Worm (Caenorhabditis elegans): ENCODE results near the gene sre-43.

Gene sre-43

ce11 chrII:13997477-13997876, 28.6 kb upstream of the sre-43 start, which contains the start of gene F01D5.1:
Gene F01D5.1, minus strand, starts transcription at chrII:13997581.
- TF ChIP-seq mls-2 (tag; optimal IDR thresholded peaks at IDR 0.05) = no peak
- no peak for TF ChIP-seq nhr-76 (tag; optimal IDR thresholded peaks at IDR 0.05)
- no peak for TF ChIP-seq snpc-4 (tag; optimal IDR thresholded peaks at IDR 0.05)
- no peak for TF ChIP-seq zip-8 (tag; optimal IDR thresholded peaks at IDR 0.05)
- TF ChIP-seq hlh-1 (tag; optimal IDR thresholded peaks at IDR 0.05) = no peak
- no peak for TF ChIP-seq nhr-2 (tag; optimal IDR thresholded peaks at IDR 0.05)
- no peak for TF ChIP-seq ceh-83 (GFP tag; optimal IDR thresholded peaks at IDR 0.05)
- no peak for TF ChIP-seq sptf-1 (tag; optimal IDR thresholded peaks at IDR 0.05)

ce11 chrII:13994934-13995333, 26.1 kb upstream of the sre-43 start, which contains the start of gene Y39G8B.7:
Gene Y39G8B.7, minus strand, starts transcription at chrII:13995034.
- TF ChIP-seq drap-1 (GFP tag; optimal IDR thresholded peaks at IDR 0.05) = no peak
- no peak for TF ChIP-seq cnd-1 (tag; optimal IDR thresholded peaks at IDR 0.05)
- no peak for TF ChIP-seq flh-1 (GFP tag; optimal IDR thresholded peaks at IDR 0.05)
- TF ChIP-seq mep-1 (tag; optimal IDR thresholded peaks at IDR 0.05) = no peak
- no peak for TF ChIP-seq lin-32 (GFP tag; optimal IDR thresholded peaks at IDR 0.05)
- no peak for TF ChIP-seq nhr-12 (tag; optimal IDR thresholded peaks at IDR 0.05)
- no peak for TF ChIP-seq ceh-39 (tag; optimal IDR thresholded peaks at IDR 0.05)
- no peak for TF ChIP-seq zip-8 (tag; optimal IDR thresholded peaks at IDR 0.05)
- TF ChIP-seq pha-4 (tag; optimal IDR thresholded peaks at IDR 0.05) = no peak
- no peak for TF ChIP-seq mab-5 (tag; optimal IDR thresholded peaks at IDR 0.05)

- TF ChIP-seq bed-3 (GFP tag; optimal IDR thresholded peaks at IDR 0.05) = no peak
- TF ChIP-seq lin-32 (GFP tag; optimal IDR thresholded peaks at IDR 0.05) = no peak
- TF ChIP-seq blmp-1 (tag; optimal IDR thresholded peaks at IDR 0.05) = no peak
- TF ChIP-seq hlh-1 (tag; optimal IDR thresholded peaks at IDR 0.05) = no peak
- no peak for TF ChIP-seq ztf-11 (tag; optimal IDR thresholded peaks at IDR 0.05)
- TF ChIP-seq mab-5 (tag; optimal IDR thresholded peaks at IDR 0.05) = no peak
- TF ChIP-seq ham-2 (GFP tag; optimal IDR thresholded peaks at IDR 0.05) = no peak
- no peak for TF ChIP-seq pha-4 (tag; optimal IDR thresholded peaks at IDR 0.05)
- no peak for TF ChIP-seq ceh-83 (GFP tag; optimal IDR thresholded peaks at IDR 0.05)
Measured at ce11 chrII:13991741-13992140, 22.9 kb upstream of the sre-43 start, which contains the start of gene Y39G8B.5. Gene Y39G8B.5, minus strand, starts transcription at chrII:13991841.

ce11 chrII:13986061-13986460, 17.2 kb upstream of the sre-43 start:
- TF ChIP-seq sptf-1 (tag; optimal IDR thresholded peaks at IDR 0.05) = peak; percentile 55
- peak; percentile 54 for TF ChIP-seq mls-2 (tag; optimal IDR thresholded peaks at IDR 0.05)
- peak; percentile 35 for TF ChIP-seq tbx-8 (GFP tag; optimal IDR thresholded peaks at IDR 0.05)

- TF ChIP-seq flh-1 (GFP tag; optimal IDR thresholded peaks at IDR 0.05) = no peak
- TF ChIP-seq nhr-28 (tag; optimal IDR thresholded peaks at IDR 0.05) = no peak
- no peak for TF ChIP-seq elt-3 (tag; optimal IDR thresholded peaks at IDR 0.05)
- no peak for TF ChIP-seq cnd-1 (tag; optimal IDR thresholded peaks at IDR 0.05)
Measured at ce11 chrII:13984551-13984950, 15.7 kb upstream of the sre-43 start, which contains the start of gene sre-47. Gene sre-47, minus strand, starts transcription at chrII:13984651.

ce11 chrII:13982923-13983322, 14.0 kb upstream of the sre-43 start, which contains the start of the genes Y39G8B.13 and Y39G8B.10:
Gene Y39G8B.13, minus strand, starts transcription at chrII:13983047.
Gene Y39G8B.10, minus strand, starts transcription at chrII:13983115.
- TF ChIP-seq hlh-1 (tag; optimal IDR thresholded peaks at IDR 0.05) = no peak
- TF ChIP-seq pha-4 (tag; optimal IDR thresholded peaks at IDR 0.05) = no peak
- TF ChIP-seq elt-1 (tag; optimal IDR thresholded peaks at IDR 0.05; ENCODE audit: borderline replicate concordance, insufficient read depth) = no peak
- TF ChIP-seq blmp-1 (tag; optimal IDR thresholded peaks at IDR 0.05) = no peak
- no peak for TF ChIP-seq unc-39 (tag; optimal IDR thresholded peaks at IDR 0.05)
- no peak for TF ChIP-seq tbx-8 (GFP tag; optimal IDR thresholded peaks at IDR 0.05)

- TF ChIP-seq blmp-1 (tag; optimal IDR thresholded peaks at IDR 0.05) (no peak), sem-2 (GFP tag; optimal IDR thresholded peaks at IDR 0.05) (no peak), ces-1 (GFP tag; optimal IDR thresholded peaks at IDR 0.05) (no peak)
Measured at ce11 chrII:13982247-13982646, 13.4 kb upstream of the sre-43 start.
